Worm (Caenorhabditis elegans): ENCODE results near the gene cpf-2.

DNA sequence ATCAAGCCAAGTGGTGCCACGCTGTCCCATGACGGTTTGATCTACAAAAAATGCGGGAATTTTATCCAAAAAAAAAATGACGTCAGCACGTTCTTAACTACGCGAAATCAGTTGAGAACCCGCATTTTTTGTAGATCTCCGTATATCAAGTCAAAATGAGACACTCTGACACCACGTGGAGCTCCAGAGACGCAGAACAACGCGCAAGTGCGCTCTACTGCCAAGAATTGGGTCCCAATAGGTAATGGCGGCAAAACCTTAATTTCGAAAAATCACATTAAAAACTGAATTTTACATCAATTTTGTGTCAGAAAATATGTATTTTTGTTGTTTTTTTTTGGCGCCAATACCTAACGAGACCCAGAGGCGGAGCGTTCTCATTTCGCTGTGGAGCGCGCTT lies 48.3 kb upstream of the cpf-2 start:
- TF ChIP-seq atf-7 (tag; optimal IDR thresholded peaks at IDR 0.05) (no peak), zfh-2 (GFP tag; conservative IDR thresholded peaks at IDR 0.05) (no peak), let-607 (tag; optimal IDR thresholded peaks at IDR 0.05) (no peak), unc-62 (GFP tag; optimal IDR thresholded peaks at IDR 0.05) (no peak), cebp-2 (GFP tag; IDR thresholded peaks at IDR 0.05) (no peak)

Data from whole organism, young adult.